Worm (Caenorhabditis elegans) whole organism, mixed stage, embryonic: ENCODE results near the gene srx-76.

Experiments
- M03D4.4 ChIP-seq: sonication (generic microtip); optimal IDR thresholded peaks from 2 replicates; lab custom pipeline; 2017; ENCODE audit warnings: mild to moderate bottlenecking, missing genetic modification characterization, missing compliant biosample characterization
- bed-3 ChIP-seq: fragments of 200-800 bp; sonication (Bioruptor generic); optimal IDR thresholded peaks from 3 replicates; lab custom pipeline; 2018; ENCODE audit warnings: mild to moderate bottlenecking, missing genetic modification characterization, moderate library complexity, missing compliant biosample characterization
- blmp-1 ChIP-seq: fragments of 150-350 bp; optimal IDR thresholded peaks from 2 replicates; lab custom pipeline; 2014; ENCODE audit warnings: missing biosample characterization, missing genetic modification characterization
- ceh-39 ChIP-seq: fragments of 150-350 bp; optimal IDR thresholded peaks from 2 replicates; lab custom pipeline; 2014; ENCODE audit warnings: missing biosample characterization, missing genetic modification characterization
- ceh-83 ChIP-seq: fragments of 200-800 bp; sonication (Bioruptor generic); optimal IDR thresholded peaks from 2 replicates; lab custom pipeline; 2018; ENCODE audit warnings: mild to moderate bottlenecking, missing genetic modification characterization, missing compliant biosample characterization
- ces-1 ChIP-seq: fragments of 150-350 bp; optimal IDR thresholded peaks from 2 replicates; lab custom pipeline; 2014; ENCODE audit warnings: missing biosample characterization, missing genetic modification reagents, missing genetic modification characterization
- cnd-1 ChIP-seq: fragments of 200-800 bp; sonication (Bioruptor generic); optimal IDR thresholded peaks from 2 replicates; lab custom pipeline; 2018; ENCODE audit warnings: mild to moderate bottlenecking, missing genetic modification characterization, missing compliant biosample characterization
- drap-1 ChIP-seq: fragments of 200-800 bp; sonication (Bioruptor generic); optimal IDR thresholded peaks from 3 replicates; lab custom pipeline; 2018; ENCODE audit warnings: mild to moderate bottlenecking, missing genetic modification characterization, missing compliant biosample characterization
- elt-1 ChIP-seq: sonication (generic microtip); optimal IDR thresholded peaks from 2 replicates; lab custom pipeline; 2017; ENCODE audit warnings: missing genetic modification characterization, mild to moderate bottlenecking, missing compliant biosample characterization, antibody characterized with exemption, moderate library complexity, borderline replicate concordance; ENCODE audit not compliant: insufficient read depth
- elt-3 ChIP-seq: fragments of 150-350 bp; optimal IDR thresholded peaks from 2 replicates; lab custom pipeline; 2014; ENCODE audit warnings: missing biosample characterization, missing genetic modification characterization
- flh-1 ChIP-seq: fragments of 200-800 bp; sonication (Bioruptor generic); optimal IDR thresholded peaks from 2 replicates; lab custom pipeline; 2018; ENCODE audit warnings: mild to moderate bottlenecking, missing genetic modification characterization, moderate library complexity, missing compliant biosample characterization
- ham-2 ChIP-seq: fragments of 200-800 bp; sonication (Bioruptor generic); optimal IDR thresholded peaks from 2 replicates; lab custom pipeline; 2018; ENCODE audit warnings: mild to moderate bottlenecking, missing genetic modification characterization, missing compliant biosample characterization
- hlh-1 ChIP-seq: fragments of 150-350 bp; optimal IDR thresholded peaks from 2 replicates; lab custom pipeline; 2014; ENCODE audit warnings: missing biosample characterization, missing genetic modification reagents, missing genetic modification characterization
- lin-13 ChIP-seq: fragments of 150-350 bp; optimal IDR thresholded peaks from 2 replicates; lab custom pipeline; 2014; ENCODE audit warnings: missing biosample characterization, missing genetic modification characterization
- lsy-2 ChIP-seq: fragments of 150-350 bp; optimal IDR thresholded peaks from 2 replicates; lab custom pipeline; 2014; ENCODE audit warnings: missing biosample characterization, missing genetic modification characterization
- mab-5 ChIP-seq: fragments of 150-350 bp; optimal IDR thresholded peaks from 2 replicates; lab custom pipeline; 2014; ENCODE audit warnings: missing biosample characterization, missing genetic modification characterization
- mls-2 ChIP-seq: sonication (generic microtip); optimal IDR thresholded peaks from 2 replicates; lab custom pipeline; 2016; ENCODE audit warnings: mild to moderate bottlenecking, missing genetic modification characterization, moderate library complexity, missing compliant biosample characterization
- nhr-12 ChIP-seq: fragments of 150-350 bp; optimal IDR thresholded peaks from 2 replicates; lab custom pipeline; 2014; ENCODE audit warnings: missing biosample characterization, missing genetic modification characterization
- nhr-2 ChIP-seq: fragments of 150-350 bp; optimal IDR thresholded peaks from 2 replicates; lab custom pipeline; 2014; ENCODE audit warnings: missing biosample characterization, missing genetic modification characterization
- nhr-237 ChIP-seq: fragments of 150-350 bp; optimal IDR thresholded peaks from 2 replicates; lab custom pipeline; 2014; ENCODE audit warnings: missing biosample characterization, missing genetic modification characterization
- nhr-28 ChIP-seq: fragments of 150-350 bp; optimal IDR thresholded peaks from 2 replicates; lab custom pipeline; 2014; ENCODE audit warnings: missing biosample characterization, missing genetic modification characterization
- nhr-76 ChIP-seq: sonication (generic microtip); optimal IDR thresholded peaks from 2 replicates; lab custom pipeline; 2017; ENCODE audit warnings: missing biosample characterization, missing genetic modification characterization
- pha-4 ChIP-seq: fragments of 150-350 bp; optimal IDR thresholded peaks from 2 replicates; lab custom pipeline; 2018; ENCODE audit warnings: missing biosample characterization, missing genetic modification reagents, missing genetic modification characterization
- sem-2 ChIP-seq: fragments of 200-800 bp; sonication (Bioruptor generic); optimal IDR thresholded peaks from 2 replicates; lab custom pipeline; 2018; ENCODE audit warnings: mild to moderate bottlenecking, missing genetic modification characterization, missing compliant biosample characterization
- sptf-1 ChIP-seq: sonication (generic microtip); optimal IDR thresholded peaks from 2 replicates; lab custom pipeline; 2017; ENCODE audit warnings: mild to moderate bottlenecking, missing genetic modification characterization, moderate library complexity, missing compliant biosample characterization
- tbx-8 ChIP-seq: fragments of 200-800 bp; sonication (Bioruptor generic); optimal IDR thresholded peaks from 2 replicates; lab custom pipeline; 2018; ENCODE audit warnings: mild to moderate bottlenecking, missing genetic modification characterization, moderate library complexity, missing compliant biosample characterization
- unc-120 ChIP-seq: sonication (generic microtip); optimal IDR thresholded peaks from 2 replicates; lab custom pipeline; 2017; ENCODE audit warnings: missing genetic modification characterization, missing compliant biosample characterization; ENCODE audit not compliant: poor library complexity, severe bottlenecking
- unc-62 ChIP-seq: fragments of 150-350 bp; optimal IDR thresholded peaks from 2 replicates; lab custom pipeline; 2014; ENCODE audit warnings: missing biosample characterization, missing genetic modification reagents, missing genetic modification characterization
- zip-8 ChIP-seq: fragments of 150-350 bp; optimal IDR thresholded peaks from 2 replicates; lab custom pipeline; 2014; ENCODE audit warnings: missing biosample characterization, missing genetic modification characterization
- ztf-11 ChIP-seq: fragments of 150-350 bp; optimal IDR thresholded peaks from 2 replicates; lab custom pipeline; 2014; ENCODE audit warnings: missing biosample characterization, missing genetic modification characterization

The srx-76 gene

ce11 chrV:11891143-11891862, at the start of gene srx-76, which contains the start of gene sodh-2:
Gene srx-76, plus strand, starts transcription at chrV:11891812.
Gene sodh-2, minus strand, starts transcription at chrV:11891243.
- no peak for TF ChIP-seq bed-3 (GFP tag; lab: Kevin White, UChicago)
- TF ChIP-seq drap-1 (GFP tag; lab: Kevin White, UChicago) = no peak

- TF ChIP-seq elt-1 = no peak
- TF ChIP-seq ham-2 (GFP tag; lab: Kevin White, UChicago) = no peak
- TF ChIP-seq drap-1 (GFP tag; lab: Kevin White, UChicago) = no peak
- TF ChIP-seq nhr-76 (tag; lab: Kevin White, UChicago) = no peak
- no peak for TF ChIP-seq nhr-28 (tag; lab: Kevin White, UChicago)
Measured at ce11 chrV:11843678-11844366, 47.8 kb upstream of the srx-76 start, which contains the start of gene nphp-4. Gene nphp-4, minus strand, starts transcription at chrV:11843728.

- TF ChIP-seq ceh-83 = no peak
- TF ChIP-seq sptf-1 (tag; lab: Kevin White, UChicago) = peak; percentile 39
- peak; percentile 90 for TF ChIP-seq nhr-2 (tag; lab: Kevin White, UChicago)
- peak; percentile 50 for TF ChIP-seq unc-62
- TF ChIP-seq pha-4 = no peak
- peak; percentile 91 for TF ChIP-seq ces-1 (GFP tag; lab: Kevin White, UChicago)
- TF ChIP-seq hlh-1 (tag; lab: Kevin White, UChicago) = peak; percentile 3
- TF ChIP-seq ztf-11 (tag; lab: Kevin White, UChicago) = no peak
- TF ChIP-seq lin-13 (tag; lab: Kevin White, UChicago) = peak; percentile 35
- TF ChIP-seq tbx-8 = no peak
- peak; percentile 59 for TF ChIP-seq ham-2 (GFP tag; lab: Kevin White, UChicago)
- TF ChIP-seq nhr-12 (tag; lab: Kevin White, UChicago) = no peak
- TF ChIP-seq cnd-1 = peak; percentile 84
- peak; percentile 39 for TF ChIP-seq M03D4.4 (tag; lab: Kevin White, UChicago)
- no peak for TF ChIP-seq drap-1 (GFP tag; lab: Kevin White, UChicago)
- TF ChIP-seq unc-120 (tag; lab: Kevin White, UChicago) = peak; percentile 9
- TF ChIP-seq mls-2 (tag; lab: Kevin White, UChicago) = peak; percentile 56
- TF ChIP-seq, all 35 proteins: peak for 11
Measured at ce11 chrV:11844828-11845227, 46.8 kb upstream of the srx-76 start.

ce11 chrV:11845492-11845891, 46.1 kb upstream of the srx-76 start, which contains the start of gene hmp-1:
Gene hmp-1, plus strand, starts transcription at chrV:11845871.
- no peak for TF ChIP-seq flh-1
- TF ChIP-seq nhr-12 (tag; lab: Kevin White, UChicago) = no peak

- TF ChIP-seq mls-2 (tag; lab: Kevin White, UChicago) (no peak), hlh-1 (tag; lab: Kevin White, UChicago) (no peak), pha-4 (no peak), lin-13 (tag; lab: Kevin White, UChicago) (no peak), sem-2 (GFP tag; lab: Kevin White, UChicago) (no peak), unc-120 (tag; lab: Kevin White, UChicago) (no peak), ceh-39 (tag; lab: Kevin White, UChicago) (no peak), nhr-237 (no peak), elt-3 (tag; lab: Kevin White, UChicago) (no peak), nhr-12 (tag; lab: Kevin White, UChicago) (no peak), zip-8 (tag; lab: Kevin White, UChicago) (no peak), mab-5 (no peak)
Measured at ce11 chrV:11846969-11847368, 44.6 kb upstream of the srx-76 start.

ce11 chrV:11849408-11849807, 42.2 kb upstream of the srx-76 start:
- TF ChIP-seq mls-2 (tag; lab: Kevin White, UChicago) (no peak), tbx-8 (no peak), blmp-1 (tag; lab: Kevin White, UChicago) (no peak), cnd-1 (no peak), elt-1 (no peak), nhr-12 (tag; lab: Kevin White, UChicago) (no peak), M03D4.4 (tag; lab: Kevin White, UChicago) (no peak), lsy-2 (tag; lab: Kevin White, UChicago) (no peak), zip-8 (tag; lab: Kevin White, UChicago) (no peak), ztf-11 (tag; lab: Kevin White, UChicago) (no peak), nhr-2 (tag; lab: Kevin White, UChicago) (no peak), nhr-28 (tag; lab: Kevin White, UChicago) (no peak), unc-62 (no peak)
